Worm (Caenorhabditis elegans): ENCODE measurements around the gene C02B10.6.

The C02B10.6 gene

DNA sequence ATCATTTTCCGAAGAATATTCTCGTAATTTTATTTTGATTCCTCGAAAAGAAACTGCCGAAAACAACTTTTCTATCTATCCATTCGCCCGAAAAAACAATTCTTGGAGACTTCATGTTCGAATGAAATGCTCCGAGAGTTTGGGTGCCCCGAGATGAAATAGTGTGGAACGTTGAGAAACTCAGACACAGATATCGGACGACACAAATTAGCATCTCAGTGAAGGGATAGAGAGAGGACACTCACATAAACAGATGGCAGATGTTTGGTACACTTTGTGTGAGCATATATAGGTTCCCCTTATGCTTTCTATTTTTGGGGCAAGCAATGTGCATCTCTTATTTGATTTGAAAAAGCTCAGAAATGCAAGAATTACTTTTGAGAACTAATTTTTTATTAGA, 8.2 kb downstream of the C02B10.6 start:
- TF ChIP-seq nhr-232 (tag; optimal IDR thresholded peaks at IDR 0.05) (no peak), nfya-1 (tag; optimal IDR thresholded peaks at IDR 0.05) (peak; percentile 36), hlh-8 (tag; optimal IDR thresholded peaks at IDR 0.05) (peak; percentile 53), unc-42 (tag; optimal IDR thresholded peaks at IDR 0.05) (peak; percentile 9), ceh-30 (tag; optimal IDR thresholded peaks at IDR 0.05) (no peak)

DNA sequence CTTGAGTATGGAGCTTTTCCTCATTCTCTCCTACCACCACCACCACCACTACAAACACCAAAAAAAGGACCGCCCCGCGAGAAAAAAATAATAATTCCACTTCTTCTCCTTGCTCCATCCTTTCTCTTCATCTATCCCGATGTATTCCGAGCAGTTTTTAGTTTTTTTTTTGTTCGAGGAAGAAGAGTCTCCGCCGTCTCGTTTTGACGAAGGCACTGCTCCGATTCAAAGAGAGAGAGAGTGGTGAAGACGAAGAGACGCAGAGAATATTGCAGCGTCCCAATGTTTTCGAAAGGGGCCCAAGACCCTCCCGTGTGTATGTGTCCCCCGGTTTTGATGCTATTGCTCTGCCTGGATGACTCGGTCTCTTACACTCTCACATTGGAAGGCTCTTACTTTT, 10.4 kb downstream of the C02B10.6 start:
- peak; percentile 13 for TF ChIP-seq tbx-2 (tag; optimal IDR thresholded peaks at IDR 0.05)
- no peak for TF ChIP-seq odd-2 (tag; optimal IDR thresholded peaks at IDR 0.05)

DNA sequence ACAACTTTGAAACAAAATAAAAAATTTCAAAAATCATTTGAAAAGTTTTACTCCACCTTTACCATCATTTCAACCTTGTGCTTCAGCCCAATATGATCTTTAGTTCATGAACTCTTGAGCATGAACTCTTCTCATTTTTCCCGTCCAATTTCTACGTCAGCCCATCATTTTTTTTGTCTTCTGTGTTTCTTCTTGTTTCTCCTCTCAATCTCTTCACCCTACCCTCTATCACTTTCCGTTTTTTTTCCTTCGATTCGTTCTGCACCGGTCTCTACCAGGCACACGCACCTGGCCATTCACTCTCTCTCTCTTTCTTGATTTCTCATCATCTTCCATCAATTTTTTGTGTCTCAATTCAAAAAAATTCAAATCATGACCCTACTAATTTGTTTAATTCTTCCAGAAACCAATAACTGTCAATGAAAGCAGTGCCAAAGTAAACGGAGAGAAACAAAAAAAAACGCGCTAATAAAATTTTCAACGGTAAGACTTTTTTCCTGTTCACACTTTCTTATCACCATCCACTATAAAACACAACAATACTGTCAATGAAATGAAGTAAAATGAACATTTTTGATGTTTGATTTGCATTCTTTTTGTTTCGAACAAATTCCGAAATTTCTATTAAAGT, 12.3 kb downstream of the C02B10.6 start, which contains the start of gene pygo-1:
TSS of gene pygo-1 (plus strand) at position 404 of the 631 bp plus-strand sequence.
- no peak for TF ChIP-seq sox-4 (tag; optimal IDR thresholded peaks at IDR 0.05)
- TF ChIP-seq K09A11.1 (tag; optimal IDR thresholded peaks at IDR 0.05; ENCODE audit: insufficient read depth) = no peak
- no peak for TF ChIP-seq pax-1 (tag; optimal IDR thresholded peaks at IDR 0.05)
- TF ChIP-seq sox-2 (GFP tag; IDR thresholded peaks at IDR 0.05) = no peak
- no peak for TF ChIP-seq nhr-232 (tag; optimal IDR thresholded peaks at IDR 0.05)
- TF ChIP-seq pha-4 (tag; optimal IDR thresholded peaks at IDR 0.05) = no peak
- no peak for TF ChIP-seq ref-2 (tag; optimal IDR thresholded peaks at IDR 0.05)
- TF ChIP-seq ama-1 (optimal IDR thresholded peaks at IDR 0.05) = no peak
- no peak for TF ChIP-seq C38D4.7 (GFP tag; optimal IDR thresholded peaks at IDR 0.05)
- no peak for TF ChIP-seq mec-3 (tag; optimal IDR thresholded peaks at IDR 0.05; ENCODE audit: borderline replicate concordance)
- TF ChIP-seq syd-9 (tag; optimal IDR thresholded peaks at IDR 0.05) = no peak
- no peak for TF ChIP-seq unc-55 (GFP tag; optimal IDR thresholded peaks at IDR 0.05)
- TF ChIP-seq lim-6 (tag; optimal IDR thresholded peaks at IDR 0.05) = no peak
- no peak for TF ChIP-seq ceh-48 (tag; optimal IDR thresholded peaks at IDR 0.05)
- TF ChIP-seq ceh-14 (tag; optimal IDR thresholded peaks at IDR 0.05) = no peak
- no peak for TF ChIP-seq ahr-1 (tag; optimal IDR thresholded peaks at IDR 0.05)
- no peak for TF ChIP-seq fax-1 (tag; optimal IDR thresholded peaks at IDR 0.05)
- no peak for TF ChIP-seq ceh-6 (GFP tag; optimal IDR thresholded peaks at IDR 0.05)
- TF ChIP-seq madf-2 (tag; optimal IDR thresholded peaks at IDR 0.05) = no peak

DNA sequence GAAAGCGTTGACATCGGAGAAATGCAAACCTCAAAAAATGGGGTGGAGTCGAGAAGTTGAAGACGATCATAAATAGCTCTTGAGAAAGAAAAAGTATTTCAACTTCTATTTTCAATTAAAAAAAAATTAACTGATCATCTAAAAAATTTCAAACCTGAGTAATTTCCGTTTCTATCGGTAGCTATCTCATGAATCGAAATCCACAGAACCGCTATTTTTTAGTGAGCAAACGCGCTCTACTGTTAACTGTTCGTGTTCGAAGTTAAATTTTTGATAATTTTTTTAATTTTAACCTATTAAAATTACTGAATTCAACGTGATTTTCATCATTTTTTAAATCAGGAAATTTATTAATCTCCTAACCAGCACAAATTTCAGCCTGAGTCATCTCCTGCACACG, 13.1 kb downstream of the C02B10.6 start:
- TF ChIP-seq ttx-3 (tag; optimal IDR thresholded peaks at IDR 0.05) (no peak), sox-2 (GFP tag; IDR thresholded peaks at IDR 0.05) (no peak), hlh-30 (tag; optimal IDR thresholded peaks at IDR 0.05; ENCODE audit: insufficient read depth) (no peak), zip-5 (tag; optimal IDR thresholded peaks at IDR 0.05) (no peak), K09A11.1 (tag; optimal IDR thresholded peaks at IDR 0.05; ENCODE audit: insufficient read depth) (no peak), ceh-24 (tag; optimal IDR thresholded peaks at IDR 0.05) (no peak), lin-11 (tag; optimal IDR thresholded peaks at IDR 0.05) (no peak), elt-4 (tag; optimal IDR thresholded peaks at IDR 0.05) (no peak), ref-2 (tag; optimal IDR thresholded peaks at IDR 0.05) (no peak), pag-3 (tag; optimal IDR thresholded peaks at IDR 0.05; ENCODE audit: borderline replicate concordance) (no peak), ceh-2 (tag; optimal IDR thresholded peaks at IDR 0.05) (no peak)

- no peak for TF ChIP-seq elt-4 (tag; optimal IDR thresholded peaks at IDR 0.05)
- no peak for TF ChIP-seq elt-2 (tag; optimal IDR thresholded peaks at IDR 0.05)
- no peak for TF ChIP-seq rnt-1 (tag; optimal IDR thresholded peaks at IDR 0.05)
- no peak for TF ChIP-seq ceh-19 (GFP tag; optimal IDR thresholded peaks at IDR 0.05)
- TF ChIP-seq C38D4.7 (GFP tag; optimal IDR thresholded peaks at IDR 0.05) = no peak
- no peak for TF ChIP-seq npax-4 (tag; optimal IDR thresholded peaks at IDR 0.05)
- no peak for TF ChIP-seq eyg-1 (tag; optimal IDR thresholded peaks at IDR 0.05)
- TF ChIP-seq nhr-11 (tag; optimal IDR thresholded peaks at IDR 0.05) = no peak
- TF ChIP-seq ttx-3 (tag; optimal IDR thresholded peaks at IDR 0.05) = no peak
- no peak for TF ChIP-seq nfya-1 (tag; optimal IDR thresholded peaks at IDR 0.05)
- TF ChIP-seq pha-4 (tag; optimal IDR thresholded peaks at IDR 0.05) = no peak
Measured at ce11 chrIV:5085782-5086181, 15.1 kb downstream of the C02B10.6 start.

All from whole organism, late embryonic.